Worm (Caenorhabditis elegans) whole organism, young adult: ENCODE data around the gene him-3.

Experiments
- B0261.1 ChIP-seq: sonication (generic microtip); optimal IDR thresholded peaks from 2 replicates; lab custom pipeline; 2016; ENCODE audit warnings: mild to moderate bottlenecking, missing genetic modification characterization, moderate library complexity, missing compliant biosample characterization
- C17E4.6 ChIP-seq: fragments of 200-800 bp; sonication (Bioruptor generic); IDR thresholded peaks from 2 replicates; pipeline ENCODE4 v1.3.6; 2022; ENCODE audit warnings: missing genetic modification reagents, missing genetic modification characterization, missing compliant biosample characterization
- F22D6.2 ChIP-seq: sonication (generic microtip); optimal IDR thresholded peaks from 2 replicates; lab custom pipeline; 2016; ENCODE audit warnings: mild to moderate bottlenecking, missing genetic modification characterization, missing compliant biosample characterization
- F33H1.4 ChIP-seq: fragments of 200-800 bp; sonication (Bioruptor generic); IDR thresholded peaks from 2 replicates; pipeline ENCODE4 v1.3.6; 2022; ENCODE audit warnings: missing genetic modification reagents, missing genetic modification characterization, missing compliant biosample characterization
- F39B2.1 ChIP-seq: fragments of 200-800 bp; sonication (Bioruptor generic); IDR thresholded peaks from 2 replicates; pipeline ENCODE4 v1.3.6; 2022; ENCODE audit warnings: missing genetic modification reagents, missing genetic modification characterization, missing compliant biosample characterization
- F49E8.2 ChIP-seq: sonication (generic microtip); optimal IDR thresholded peaks from 3 replicates; lab custom pipeline; 2017; ENCODE audit warnings: missing genetic modification characterization, mild to moderate bottlenecking, missing compliant biosample characterization, antibody characterized with exemption, moderate library complexity; ENCODE audit not compliant: insufficient read depth
- F52B5.7 ChIP-seq: sonication (generic microtip); optimal IDR thresholded peaks from 2 replicates; lab custom pipeline; 2016; ENCODE audit warnings: mild to moderate bottlenecking, missing genetic modification characterization, missing compliant biosample characterization
- K12H6.12 ChIP-seq: fragments of 200-800 bp; sonication (Bioruptor generic); optimal IDR thresholded peaks from 2 replicates; lab custom pipeline; 2018; ENCODE audit warnings: mild to moderate bottlenecking, missing genetic modification characterization, missing compliant biosample characterization
- Y53F4B.3 ChIP-seq: fragments of 200-800 bp; sonication (Bioruptor generic); IDR thresholded peaks from 2 replicates; pipeline ENCODE4 v1.3.6; 2022; ENCODE audit warnings: missing genetic modification reagents, missing genetic modification characterization, missing compliant biosample characterization
- Y53G8AR.9 ChIP-seq: fragments of 200-800 bp; sonication (Bioruptor generic); conservative IDR thresholded peaks from 2 replicates; pipeline ENCODE4 v1.3.6; 2022; ENCODE audit warnings: missing genetic modification reagents, missing genetic modification characterization, missing compliant biosample characterization
- Y67H2A.10 ChIP-seq: fragments of 200-800 bp; sonication (Bioruptor generic); conservative IDR thresholded peaks from 2 replicates; pipeline ENCODE4 v1.3.6; 2022; ENCODE audit warnings: missing genetic modification reagents, missing genetic modification characterization, missing compliant biosample characterization
- Y79H2A.3 ChIP-seq: fragments of 200-800 bp; sonication (Bioruptor generic); conservative IDR thresholded peaks from 2 replicates; pipeline ENCODE4 v1.3.6; 2022; ENCODE audit warnings: missing genetic modification reagents, missing genetic modification characterization, missing compliant biosample characterization
- Y95B8A.8 ChIP-seq: fragments of 200-800 bp; sonication (Bioruptor generic); IDR thresholded peaks from 2 replicates; pipeline ENCODE4 v1.3.6; 2022; ENCODE audit warnings: missing genetic modification reagents, missing genetic modification characterization, missing compliant biosample characterization
- atf-7 ChIP-seq: sonication (generic microtip); optimal IDR thresholded peaks from 2 replicates; lab custom pipeline; 2017; ENCODE audit warnings: mild to moderate bottlenecking, missing genetic modification characterization, missing compliant biosample characterization
- cebp-1 ChIP-seq, 2 experiments: fragments of 200-800 bp in 1 of 2; sonication (Bioruptor generic) in 1 of 2; sonication (generic microtip) in 1 of 2; IDR thresholded peaks in 1 of 2; optimal IDR thresholded peaks in 1 of 2; 2 replicates each; pipeline versions ENCODE4 v1.3.6 to Lab custom; 2017 to 2022; ENCODE audit warnings: missing compliant biosample characterization in 2 of 2, missing genetic modification characterization in 2 of 2, mild to moderate bottlenecking in 1 of 2, missing genetic modification reagents in 1 of 2, moderate library complexity in 1 of 2
- cebp-2 ChIP-seq: fragments of 200-800 bp; sonication (Bioruptor generic); IDR thresholded peaks from 2 replicates; pipeline ENCODE4 v1.3.6; 2022; ENCODE audit warnings: missing genetic modification characterization, missing compliant biosample characterization
- ceh-27 ChIP-seq: fragments of 200-800 bp; sonication (Bioruptor generic); optimal IDR thresholded peaks from 2 replicates; lab custom pipeline; 2018; ENCODE audit warnings: mild to moderate bottlenecking, missing genetic modification characterization, moderate library complexity, missing compliant biosample characterization
- ceh-40 ChIP-seq: fragments of 200-800 bp; sonication (Bioruptor generic); IDR thresholded peaks from 2 replicates; pipeline ENCODE4 v1.3.6; 2022; ENCODE audit warnings: missing genetic modification characterization, missing compliant biosample characterization
- ceh-58 ChIP-seq: fragments of 200-800 bp; sonication (Bioruptor generic); IDR thresholded peaks from 2 replicates; pipeline ENCODE4 v1.3.6; 2022; ENCODE audit warnings: missing genetic modification characterization, missing compliant biosample characterization
- die-1 ChIP-seq: sonication (generic microtip); optimal IDR thresholded peaks from 2 replicates; lab custom pipeline; 2016; ENCODE audit warnings: missing genotype, mild to moderate bottlenecking, missing genetic modification characterization, missing compliant biosample characterization
- egl-18 ChIP-seq: fragments of 200-800 bp; sonication (Bioruptor generic); IDR thresholded peaks from 2 replicates; pipeline ENCODE4 v1.3.6; 2022; ENCODE audit warnings: missing genetic modification reagents, missing genetic modification characterization, missing compliant biosample characterization
- fkh-3 ChIP-seq: sonication (generic microtip); optimal IDR thresholded peaks from 2 replicates; lab custom pipeline; 2016; ENCODE audit warnings: mild to moderate bottlenecking, missing genetic modification characterization, missing compliant biosample characterization
- gei-17 ChIP-seq: fragments of 200-800 bp; sonication (Bioruptor generic); optimal IDR thresholded peaks from 2 replicates; lab custom pipeline; 2018; ENCODE audit warnings: mild to moderate bottlenecking, missing genetic modification characterization, missing compliant biosample characterization
- hmg-1.2 ChIP-seq: fragments of 200-800 bp; sonication (Bioruptor generic); IDR thresholded peaks from 2 replicates; pipeline ENCODE4 v1.3.6; 2022; ENCODE audit warnings: missing genetic modification reagents, missing genetic modification characterization, missing compliant biosample characterization
- lag-1 ChIP-seq: fragments of 200-800 bp; sonication (Bioruptor generic); IDR thresholded peaks from 2 replicates; pipeline ENCODE4 v1.3.6; 2022; ENCODE audit warnings: missing genetic modification reagents, missing genetic modification characterization, missing compliant biosample characterization
- lin-54 ChIP-seq: fragments of 200-800 bp; sonication (Bioruptor generic); optimal IDR thresholded peaks from 2 replicates; lab custom pipeline; 2018; ENCODE audit warnings: mild to moderate bottlenecking, missing genetic modification characterization, missing compliant biosample characterization
- lsl-1 ChIP-seq: fragments of 200-800 bp; sonication (Bioruptor generic); optimal IDR thresholded peaks from 2 replicates; lab custom pipeline; 2018; ENCODE audit warnings: mild to moderate bottlenecking, missing genetic modification characterization, moderate library complexity, missing compliant biosample characterization
- lsy-27 ChIP-seq: sonication (generic microtip); optimal IDR thresholded peaks from 2 replicates; lab custom pipeline; 2017; ENCODE audit warnings: missing genetic modification characterization, mild to moderate bottlenecking, missing compliant biosample characterization, antibody characterized with exemption, missing genotype, borderline replicate concordance; ENCODE audit not compliant: insufficient read depth
- mes-4 ChIP-seq: sonication (generic microtip); optimal IDR thresholded peaks from 2 replicates; lab custom pipeline; 2016; ENCODE audit warnings: missing genotype, missing genetic modification characterization, missing compliant biosample characterization
- nfya-1 ChIP-seq: sonication (generic microtip); optimal IDR thresholded peaks from 2 replicates; lab custom pipeline; 2017; ENCODE audit warnings: antibody characterized with exemption, missing compliant biosample characterization, missing genetic modification characterization, borderline replicate concordance; ENCODE audit not compliant: insufficient read depth
- nfyb-1 ChIP-seq: fragments of 200-800 bp; sonication (Bioruptor generic); IDR thresholded peaks from 2 replicates; pipeline ENCODE4 v1.3.6; 2022; ENCODE audit warnings: missing genetic modification reagents, missing genetic modification characterization, missing compliant biosample characterization
- nhr-27 ChIP-seq: fragments of 200-800 bp; sonication (Bioruptor generic); optimal IDR thresholded peaks from 2 replicates; lab custom pipeline; 2018; ENCODE audit warnings: mild to moderate bottlenecking, missing genetic modification characterization, moderate library complexity, missing compliant biosample characterization
- pbrm-1 ChIP-seq: fragments of 200-800 bp; sonication (Bioruptor generic); IDR thresholded peaks from 2 replicates; pipeline ENCODE4 v1.3.6; 2022; ENCODE audit warnings: missing genetic modification reagents, missing genetic modification characterization, missing compliant biosample characterization
- rec-8 ChIP-seq, 2 experiments: sonication (generic microtip); optimal IDR thresholded peaks; 2 replicates each; lab custom pipeline; 2016; ENCODE audit warnings: mild to moderate bottlenecking in 2 of 2, missing genetic modification characterization in 2 of 2, missing genetic modification reagents in 2 of 2, missing genotype in 2 of 2, missing biosample characterization in 1 of 2, missing compliant biosample characterization in 1 of 2, moderate library complexity in 1 of 2
- sea-2 ChIP-seq: fragments of 200-800 bp; sonication (Bioruptor generic); IDR thresholded peaks from 2 replicates; pipeline ENCODE4 v1.3.6; 2022; ENCODE audit warnings: missing genetic modification characterization, missing compliant biosample characterization
- sptf-2 ChIP-seq: fragments of 200-800 bp; sonication (Bioruptor generic); optimal IDR thresholded peaks from 2 replicates; lab custom pipeline; 2018; ENCODE audit warnings: mild to moderate bottlenecking, missing genetic modification characterization, missing compliant biosample characterization
- tbp1 ChIP-seq: fragments of 200-800 bp; sonication (Bioruptor generic); optimal IDR thresholded peaks from 2 replicates; lab custom pipeline; 2018; ENCODE audit warnings: mild to moderate bottlenecking, missing genetic modification characterization, missing compliant biosample characterization
- tlf-1 ChIP-seq: fragments of 200-800 bp; sonication (Bioruptor generic); optimal IDR thresholded peaks from 2 replicates; lab custom pipeline; 2018; ENCODE audit warnings: mild to moderate bottlenecking, missing genetic modification characterization, missing compliant biosample characterization
- unc-62 ChIP-seq: fragments of 150-350 bp; optimal IDR thresholded peaks from 2 replicates; lab custom pipeline; 2014; ENCODE audit warnings: missing biosample characterization, missing genetic modification reagents, missing genetic modification characterization
- ztf-22 ChIP-seq: fragments of 200-800 bp; sonication (Bioruptor generic); optimal IDR thresholded peaks from 2 replicates; lab custom pipeline; 2018; ENCODE audit warnings: mild to moderate bottlenecking, missing genetic modification characterization, moderate library complexity, missing compliant biosample characterization
- ztf-6 ChIP-seq: fragments of 200-800 bp; sonication (Bioruptor generic); IDR thresholded peaks from 2 replicates; pipeline ENCODE4 v1.3.6; 2022; ENCODE audit warnings: missing genetic modification reagents, missing genetic modification characterization, missing compliant biosample characterization

Gene him-3

ce11 chrIV:6991070-6991469 is 13.8 kb downstream of the him-3 start:
- TF ChIP-seq egl-18 (GFP tag; lab: Robert Waterston, UW) (no peak), Y95B8A.8 (GFP tag; lab: Robert Waterston, UW) (no peak), K12H6.12 (tag; lab: Kevin White, UChicago) (no peak), nfya-1 (tag; lab: Kevin White, UChicago) (no peak), ztf-22 (GFP tag; lab: Kevin White, UChicago) (no peak), tbp1 (no peak), lsl-1 (no peak), gei-17 (GFP tag; lab: Kevin White, UChicago) (no peak), F39B2.1 (GFP tag; lab: Robert Waterston, UW) (no peak), ceh-40 (no peak), C17E4.6 (no peak)

- TF ChIP-seq ceh-27 (GFP tag; lab: Kevin White, UChicago) = no peak
- TF ChIP-seq sea-2 = no peak
- no peak for TF ChIP-seq nfyb-1
- TF ChIP-seq tlf-1 (GFP tag; lab: Kevin White, UChicago) = no peak
- TF ChIP-seq ceh-58 (GFP tag; lab: Robert Waterston, UW) = no peak
- no peak for TF ChIP-seq F33H1.4 (GFP tag; lab: Robert Waterston, UW)
- TF ChIP-seq Y95B8A.8 (GFP tag; lab: Robert Waterston, UW) = no peak
- TF ChIP-seq ceh-40 = no peak
- TF ChIP-seq mes-4 (tag; lab: Kevin White, UChicago) = no peak
- no peak for TF ChIP-seq B0261.1 (tag; lab: Kevin White, UChicago)
- TF ChIP-seq lag-1 = no peak
These were observed 20.6 kb downstream of the him-3 start for ce11 chrIV:6997918-6998317.

- TF ChIP-seq F22D6.2 (tag; lab: Kevin White, UChicago) (no peak), die-1 (no peak), unc-62 (GFP tag; lab: Kevin White, UChicago) (no peak)
- TF ChIP-seq, all 124 proteins: peak for 0
These were observed 21.9 kb downstream of the him-3 start, which contains the start of gene C25A8.5 for ce11 chrIV:6999206-6999605. Gene C25A8.5, plus strand, starts transcription at chrIV:6999506.

- TF ChIP-seq F52B5.7 (tag; lab: Kevin White, UChicago) = no peak
- TF ChIP-seq F49E8.2 = no peak
- TF ChIP-seq nhr-27 (tag; lab: Kevin White, UChicago) = no peak
- TF ChIP-seq lin-54 = no peak
- no peak for TF ChIP-seq Y53F4B.3 (GFP tag; lab: Robert Waterston, UW)
These were observed 26.0 kb downstream of the him-3 start, which contains the start of gene cht-3 for ce11 chrIV:7003323-7003722. Gene cht-3, plus strand, starts transcription at chrIV:7003623.

- TF ChIP-seq fkh-3 (tag; lab: Kevin White, UChicago) (no peak), atf-7 (tag; lab: Kevin White, UChicago) (no peak), cebp-1 (GFP tag; IDR thresholded peaks at IDR 0.05; lab: Robert Waterston, UW) (no peak), cebp-1 (tag; optimal IDR thresholded peaks at IDR 0.05; lab: Kevin White, UChicago) (no peak), ztf-6 (GFP tag; lab: Robert Waterston, UW) (no peak), hmg-1.2 (GFP tag; lab: Robert Waterston, UW) (no peak), cebp-2 (GFP tag; lab: Robert Waterston, UW) (no peak), Y53G8AR.9 (GFP tag; lab: Robert Waterston, UW) (no peak), rec-8 (tag; optimal IDR thresholded peaks at IDR 0.05; lab: Kevin White, UChicago) (no peak), F22D6.2 (tag; lab: Kevin White, UChicago) (no peak), lin-54 (no peak), lsy-27 (no peak), Y79H2A.3 (GFP tag; lab: Robert Waterston, UW) (no peak), Y67H2A.10 (GFP tag; lab: Robert Waterston, UW) (no peak), sptf-2 (GFP tag; lab: Kevin White, UChicago) (no peak), Y95B8A.8 (GFP tag; lab: Robert Waterston, UW) (no peak), pbrm-1 (GFP tag; lab: Robert Waterston, UW) (no peak), ceh-40 (no peak)
These were observed 32.2 kb downstream of the him-3 start, which contains the start of gene C25A8.2 for ce11 chrIV:7009531-7009930. Gene C25A8.2, plus strand, starts transcription at chrIV:7009831.
